Worm (Caenorhabditis elegans) whole organism, young adult: Measurements from ENCODE around the gene ZC506.1.

Experiments used
- D2030.7 ChIP-seq: fragments of 200-800 bp; sonication (Bioruptor generic); IDR thresholded peaks from 2 replicates; pipeline ENCODE4 v1.3.6; 2022; ENCODE audit warnings: missing genetic modification reagents, missing genetic modification characterization, missing compliant biosample characterization
- F10E7.11 ChIP-seq: sonication (generic microtip); optimal IDR thresholded peaks from 2 replicates; lab custom pipeline; 2017; ENCODE audit warnings: mild to moderate bottlenecking, missing genetic modification characterization, moderate library complexity, missing compliant biosample characterization
- F33H1.4 ChIP-seq: fragments of 200-800 bp; sonication (Bioruptor generic); IDR thresholded peaks from 2 replicates; pipeline ENCODE4 v1.3.6; 2022; ENCODE audit warnings: missing genetic modification reagents, missing genetic modification characterization, missing compliant biosample characterization
- F37B4.10 ChIP-seq: fragments of 200-800 bp; sonication (Bioruptor generic); IDR thresholded peaks from 2 replicates; pipeline ENCODE4 v1.3.6; 2022; ENCODE audit warnings: missing genetic modification characterization, missing compliant biosample characterization
- F55B11.4 ChIP-seq: sonication (generic microtip); optimal IDR thresholded peaks from 2 replicates; lab custom pipeline; 2016; ENCODE audit warnings: missing compliant biosample characterization, missing genetic modification characterization, borderline replicate concordance; ENCODE audit not compliant: insufficient read depth
- Y53G8AR.9 ChIP-seq: fragments of 200-800 bp; sonication (Bioruptor generic); conservative IDR thresholded peaks from 2 replicates; pipeline ENCODE4 v1.3.6; 2022; ENCODE audit warnings: missing genetic modification reagents, missing genetic modification characterization, missing compliant biosample characterization
- Y67H2A.10 ChIP-seq: fragments of 200-800 bp; sonication (Bioruptor generic); conservative IDR thresholded peaks from 2 replicates; pipeline ENCODE4 v1.3.6; 2022; ENCODE audit warnings: missing genetic modification reagents, missing genetic modification characterization, missing compliant biosample characterization
- Y95B8A.8 ChIP-seq: fragments of 200-800 bp; sonication (Bioruptor generic); IDR thresholded peaks from 2 replicates; pipeline ENCODE4 v1.3.6; 2022; ENCODE audit warnings: missing genetic modification reagents, missing genetic modification characterization, missing compliant biosample characterization
- ZK185.1 ChIP-seq: sonication (generic microtip); optimal IDR thresholded peaks from 2 replicates; lab custom pipeline; 2016; ENCODE audit warnings: mild to moderate bottlenecking, missing genetic modification characterization, missing compliant biosample characterization; ENCODE audit not compliant: poor library complexity, severe bottlenecking
- atf-7 ChIP-seq: sonication (generic microtip); optimal IDR thresholded peaks from 2 replicates; lab custom pipeline; 2017; ENCODE audit warnings: mild to moderate bottlenecking, missing genetic modification characterization, missing compliant biosample characterization
- bed-1 ChIP-seq: fragments of 200-800 bp; sonication (Bioruptor generic); IDR thresholded peaks from 2 replicates; pipeline ENCODE4 v1.3.6; 2022; ENCODE audit warnings: missing genetic modification reagents, missing genetic modification characterization, missing compliant biosample characterization
- bed-2 ChIP-seq: fragments of 200-800 bp; sonication (Bioruptor generic); IDR thresholded peaks from 2 replicates; pipeline ENCODE4 v1.3.6; 2022; ENCODE audit warnings: missing genetic modification reagents, missing genetic modification characterization, missing compliant biosample characterization
- ceh-27 ChIP-seq: fragments of 200-800 bp; sonication (Bioruptor generic); optimal IDR thresholded peaks from 2 replicates; lab custom pipeline; 2018; ENCODE audit warnings: mild to moderate bottlenecking, missing genetic modification characterization, moderate library complexity, missing compliant biosample characterization
- ceh-40 ChIP-seq: fragments of 200-800 bp; sonication (Bioruptor generic); IDR thresholded peaks from 2 replicates; pipeline ENCODE4 v1.3.6; 2022; ENCODE audit warnings: missing genetic modification characterization, missing compliant biosample characterization
- ceh-58 ChIP-seq: fragments of 200-800 bp; sonication (Bioruptor generic); IDR thresholded peaks from 2 replicates; pipeline ENCODE4 v1.3.6; 2022; ENCODE audit warnings: missing genetic modification characterization, missing compliant biosample characterization
- ceh-79 ChIP-seq: sonication (generic microtip); optimal IDR thresholded peaks from 2 replicates; lab custom pipeline; 2017; ENCODE audit warnings: mild to moderate bottlenecking, missing genetic modification characterization, missing compliant biosample characterization
- egl-44 ChIP-seq: fragments of 200-800 bp; sonication (Bioruptor generic); IDR thresholded peaks from 2 replicates; pipeline ENCODE4 v1.3.6; 2022; ENCODE audit warnings: missing genetic modification reagents, missing genetic modification characterization, missing compliant biosample characterization
- gei-17 ChIP-seq: fragments of 200-800 bp; sonication (Bioruptor generic); optimal IDR thresholded peaks from 2 replicates; lab custom pipeline; 2018; ENCODE audit warnings: mild to moderate bottlenecking, missing genetic modification characterization, missing compliant biosample characterization
- hlh-12 ChIP-seq: sonication (generic microtip); optimal IDR thresholded peaks from 2 replicates; lab custom pipeline; 2016; ENCODE audit warnings: missing genetic modification characterization, missing compliant biosample characterization
- let-526 ChIP-seq: fragments of 200-800 bp; sonication (Bioruptor generic); IDR thresholded peaks from 2 replicates; pipeline ENCODE4 v1.3.6; 2022; ENCODE audit warnings: missing genetic modification reagents, missing genetic modification characterization, missing compliant biosample characterization
- lin-35 ChIP-seq, 3 experiments: fragments of 150-350 bp in 2 of 3; sonication (generic microtip) in 1 of 3; optimal IDR thresholded peaks; 2 replicates each; lab custom pipeline; 2014 to 2018; ENCODE audit warnings: missing biosample characterization in 3 of 3, missing genetic modification characterization in 3 of 3, missing genetic modification reagents in 3 of 3
- lin-40 ChIP-seq: sonication (generic microtip); optimal IDR thresholded peaks from 2 replicates; lab custom pipeline; 2016; ENCODE audit warnings: missing genetic modification characterization, mild to moderate bottlenecking, missing compliant biosample characterization, missing genotype, missing genetic modification reagents
- lsy-27 ChIP-seq: sonication (generic microtip); optimal IDR thresholded peaks from 2 replicates; lab custom pipeline; 2017; ENCODE audit warnings: missing genetic modification characterization, mild to moderate bottlenecking, missing compliant biosample characterization, antibody characterized with exemption, missing genotype, borderline replicate concordance; ENCODE audit not compliant: insufficient read depth
- madf-3 ChIP-seq: fragments of 200-800 bp; sonication (Bioruptor generic); IDR thresholded peaks from 2 replicates; pipeline ENCODE4 v1.3.6; 2022; ENCODE audit warnings: missing genetic modification reagents, missing genetic modification characterization, missing compliant biosample characterization
- mxl-1 ChIP-seq: sonication (generic microtip); optimal IDR thresholded peaks from 2 replicates; lab custom pipeline; 2016; ENCODE audit warnings: missing genetic modification characterization, missing compliant biosample characterization
- nhr-179 ChIP-seq: sonication (generic microtip); optimal IDR thresholded peaks from 2 replicates; lab custom pipeline; 2016; ENCODE audit warnings: mild to moderate bottlenecking, missing genetic modification characterization, missing compliant biosample characterization
- nhr-27 ChIP-seq: fragments of 200-800 bp; sonication (Bioruptor generic); optimal IDR thresholded peaks from 2 replicates; lab custom pipeline; 2018; ENCODE audit warnings: mild to moderate bottlenecking, missing genetic modification characterization, moderate library complexity, missing compliant biosample characterization
- nhr-80 ChIP-seq: sonication (generic microtip); optimal IDR thresholded peaks from 2 replicates; lab custom pipeline; 2016; ENCODE audit warnings: missing genetic modification characterization, missing compliant biosample characterization
- nhr-90 ChIP-seq: sonication (generic microtip); optimal IDR thresholded peaks from 2 replicates; lab custom pipeline; 2016; ENCODE audit warnings: missing genotype, mild to moderate bottlenecking, missing genetic modification characterization, missing compliant biosample characterization
- pbrm-1 ChIP-seq: fragments of 200-800 bp; sonication (Bioruptor generic); IDR thresholded peaks from 2 replicates; pipeline ENCODE4 v1.3.6; 2022; ENCODE audit warnings: missing genetic modification reagents, missing genetic modification characterization, missing compliant biosample characterization
- pha-4 ChIP-seq: fragments of 150-350 bp; sonication (generic microtip); optimal IDR thresholded peaks from 2 replicates; lab custom pipeline; 2014; ENCODE audit warnings: missing biosample characterization, missing genetic modification reagents, missing genetic modification characterization
- rcor-1 ChIP-seq: fragments of 200-800 bp; sonication (Bioruptor generic); IDR thresholded peaks from 2 replicates; pipeline ENCODE4 v1.3.6; 2022; ENCODE audit warnings: missing genetic modification reagents, missing genetic modification characterization, missing compliant biosample characterization
- snpc-4 ChIP-seq, 5 experiments: fragments of 150-350 bp in 1 of 5; sonication (generic microtip) in 4 of 5; optimal IDR thresholded peaks; 2 replicates each; lab custom pipeline; 2014 to 2018; ENCODE audit warnings: missing genetic modification characterization in 5 of 5, missing biosample characterization in 3 of 5, antibody characterized with exemption in 2 of 5, mild to moderate bottlenecking in 2 of 5, missing compliant biosample characterization in 2 of 5, missing genotype in 2 of 5, moderate library complexity in 2 of 5, missing genetic modification reagents in 1 of 5
- ztf-22 ChIP-seq: fragments of 200-800 bp; sonication (Bioruptor generic); optimal IDR thresholded peaks from 2 replicates; lab custom pipeline; 2018; ENCODE audit warnings: mild to moderate bottlenecking, missing genetic modification characterization, moderate library complexity, missing compliant biosample characterization
- ztf-25 ChIP-seq: fragments of 200-800 bp; sonication (Bioruptor generic); IDR thresholded peaks from 2 replicates; pipeline ENCODE4 v1.3.6; 2022; ENCODE audit warnings: missing genetic modification reagents, missing genetic modification characterization, missing compliant biosample characterization

Gene ZC506.1

DNA sequence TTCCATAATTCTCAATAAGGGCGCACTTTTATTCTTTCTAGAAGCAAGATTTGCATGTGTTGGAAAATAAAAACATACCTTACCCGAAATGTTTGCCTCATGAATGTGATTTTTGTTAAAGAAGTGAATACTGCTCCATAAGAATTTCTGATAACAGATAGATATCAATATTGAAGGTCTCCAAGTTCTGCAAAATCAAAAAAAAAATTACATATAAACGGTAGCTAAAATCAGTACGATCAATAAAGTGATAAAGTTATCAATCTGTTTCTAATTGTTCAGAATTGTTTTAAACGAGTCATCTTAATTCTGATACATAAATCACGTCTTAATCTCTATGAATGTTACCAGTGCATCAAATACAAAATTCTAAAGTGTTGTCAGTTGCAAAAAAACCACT, 17.4 kb downstream of the ZC506.1 start, which contains the start of gene mgl-1:
Gene mgl-1, minus strand, starts transcription at position 101 of the 400 bp plus-strand sequence.
- TF ChIP-seq bed-2 (no peak), mxl-1 (tag; lab: Kevin White, UChicago) (no peak), F10E7.11 (tag; lab: Kevin White, UChicago) (no peak), nhr-27 (tag; lab: Kevin White, UChicago) (no peak), gei-17 (no peak), pbrm-1 (GFP tag; lab: Robert Waterston, UW) (no peak), rcor-1 (GFP tag; lab: Robert Waterston, UW) (no peak), lin-35 (GFP tag; optimal IDR thresholded peaks at IDR 0.05; lab: Kevin White, UChicago) (no peak), ceh-40 (GFP tag; lab: Robert Waterston, UW) (no peak), D2030.7 (GFP tag; lab: Robert Waterston, UW) (no peak), ceh-79 (tag; lab: Kevin White, UChicago) (no peak), madf-3 (no peak), lsy-27 (tag; lab: Kevin White, UChicago) (no peak)

DNA sequence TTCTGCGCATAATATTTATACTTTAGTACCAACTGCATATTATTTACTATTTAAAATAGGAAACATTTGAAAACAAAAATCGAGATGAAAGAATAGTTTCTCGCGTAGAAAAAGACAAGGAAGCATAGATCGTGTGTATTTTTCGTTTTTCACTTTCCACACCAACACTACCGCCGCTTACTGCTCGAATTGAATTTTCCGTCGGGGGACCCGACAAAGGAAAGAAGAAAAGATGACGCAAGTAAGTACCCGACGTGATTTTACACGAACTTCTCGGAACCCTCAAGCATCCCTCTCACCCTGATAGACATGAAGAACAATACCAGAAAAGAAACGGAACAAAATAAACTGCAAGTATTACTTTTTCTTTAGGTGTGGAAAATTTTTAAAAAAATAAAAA, 22.5 kb downstream of the ZC506.1 start:
- no peak for TF ChIP-seq bed-2
- no peak for TF ChIP-seq nhr-90 (tag; lab: Kevin White, UChicago)
- TF ChIP-seq F33H1.4: no peak
- no peak for TF ChIP-seq F37B4.10
- TF ChIP-seq nhr-179 (tag; lab: Kevin White, UChicago): no peak
- TF ChIP-seq ZK185.1 (tag; lab: Kevin White, UChicago): no peak

DNA sequence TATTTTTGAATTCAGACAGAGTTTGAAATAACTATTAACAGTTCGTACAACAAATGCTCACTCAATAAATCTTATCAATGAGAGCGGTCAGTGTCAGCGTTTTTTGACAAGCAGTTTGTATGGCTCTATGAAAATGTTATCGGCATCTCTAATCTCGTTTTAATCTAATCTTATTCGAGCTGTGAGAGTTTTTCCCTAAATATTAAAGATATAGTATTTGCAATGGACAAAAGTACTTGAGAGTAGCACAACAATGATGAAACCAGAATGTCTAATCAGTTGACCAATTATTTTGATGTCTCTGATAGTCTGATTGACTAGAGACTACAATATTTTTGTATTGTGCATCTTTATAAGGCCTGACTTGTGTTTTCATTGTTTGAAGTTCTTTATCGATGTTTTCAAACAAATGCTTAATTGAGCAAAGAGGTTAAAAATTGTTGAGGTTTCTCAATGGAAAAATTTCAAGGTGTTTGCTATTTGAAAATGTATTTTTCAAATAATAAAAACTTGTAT, 26.2 kb downstream of the ZC506.1 start, which contains the start of gene F19C6.5:
Gene F19C6.5, minus strand, starts transcription at position 51 of the 516 bp plus-strand sequence.
- TF ChIP-seq hlh-12: no peak
- TF ChIP-seq nhr-80 (tag; lab: Kevin White, UChicago): peak; percentile 37
- TF ChIP-seq, all 124 proteins: peak for 1

DNA sequence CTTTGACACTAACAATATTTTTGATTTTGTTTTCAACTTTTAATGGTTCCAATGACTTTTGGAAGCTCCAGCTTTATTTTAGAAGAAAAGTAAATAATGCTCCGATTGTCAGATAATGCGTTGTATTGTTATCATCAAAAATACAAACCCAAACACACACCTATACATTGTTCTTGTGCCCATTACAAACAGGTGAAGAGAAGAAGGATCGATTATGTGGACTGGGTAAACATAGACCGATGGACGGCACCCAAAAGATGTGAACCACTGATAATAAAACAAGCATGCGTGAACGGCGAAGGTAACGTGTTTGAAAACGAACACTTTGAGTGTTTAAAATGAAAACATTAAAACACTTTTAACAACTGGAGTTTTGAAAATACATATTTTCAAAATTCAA, 28.4 kb downstream of the ZC506.1 start:
- TF ChIP-seq F37B4.10 (no peak), ztf-25 (GFP tag; lab: Robert Waterston, UW) (no peak), let-526 (GFP tag; lab: Robert Waterston, UW) (no peak), Y95B8A.8 (GFP tag; lab: Robert Waterston, UW) (no peak), Y67H2A.10 (no peak), F55B11.4 (tag; lab: Kevin White, UChicago) (no peak), bed-1 (GFP tag; lab: Robert Waterston, UW) (no peak), Y53G8AR.9 (GFP tag; lab: Robert Waterston, UW) (no peak), egl-44 (GFP tag; lab: Robert Waterston, UW) (no peak), ceh-58 (GFP tag; lab: Robert Waterston, UW) (no peak), pha-4 (no peak), lin-40 (tag; lab: Kevin White, UChicago) (no peak), ztf-22 (GFP tag; lab: Kevin White, UChicago) (no peak), atf-7 (tag; lab: Kevin White, UChicago) (no peak)

DNA sequence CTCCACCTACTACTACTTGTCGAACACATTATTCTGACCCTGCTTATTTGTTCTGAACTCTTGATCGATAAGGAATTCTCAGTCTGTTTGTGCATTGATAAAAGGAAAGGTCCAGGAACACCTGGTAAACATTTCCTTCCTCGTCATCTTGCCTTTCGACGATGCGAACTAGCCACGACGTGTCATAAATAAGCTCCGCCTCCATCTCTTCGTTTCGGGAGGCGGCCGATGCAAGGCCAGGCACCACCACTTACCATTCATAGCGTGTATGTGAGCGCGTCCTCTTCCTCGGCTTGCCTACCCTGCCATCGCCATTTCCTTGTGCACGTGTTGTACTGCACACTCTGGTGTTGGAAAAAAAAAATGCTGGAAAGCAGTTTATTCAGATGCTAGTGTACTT, 30.1 kb downstream of the ZC506.1 start:
- TF ChIP-seq snpc-4 (GFP tag; optimal IDR thresholded peaks at IDR 0.05; lab: Kevin White, UChicago) (no peak), snpc-4 (tag; optimal IDR thresholded peaks at IDR 0.05; lab: Kevin White, UChicago) (peak in 2 of 4 experiments; percentile 63 to 71), nhr-27 (tag; lab: Kevin White, UChicago) (no peak), ceh-27 (GFP tag; lab: Kevin White, UChicago) (no peak)
